Fruit fly (Drosophila melanogaster) whole organism: Measurements from ENCODE around the gene acj6.
A peak's percentile ranks its signal among the peaks of the same experiment; 100 is the strongest.

Source experiments
- CG8478 ChIP-seq: fragments of >200 bp; optimal IDR thresholded peaks from 2 replicates; lab custom pipeline; 2018; ENCODE audit warnings: inconsistent platforms
- Dll ChIP-seq: fragments of >200 bp; optimal IDR thresholded peaks from 2 replicates; lab custom pipeline; 2017
- EcR ChIP-seq, 2 experiments: fragments of >200 bp; optimal IDR thresholded peaks; 2 replicates each; lab custom pipeline; 2017; ENCODE audit warnings: missing biosample characterization in 2 of 2, missing genetic modification characterization in 2 of 2, missing genetic modification reagents in 2 of 2
- pan ChIP-seq: fragments of >200 bp; optimal IDR thresholded peaks from 2 replicates; lab custom pipeline; 2017
- psq ChIP-seq: fragments of >200 bp; optimal IDR thresholded peaks from 2 replicates; lab custom pipeline; 2017
- usp ChIP-seq: fragments of >200 bp; optimal IDR thresholded peaks from 2 replicates; lab custom pipeline; 2017; ENCODE audit warnings: missing biosample characterization, missing genetic modification characterization, mixed read lengths

Gene acj6

DNA sequence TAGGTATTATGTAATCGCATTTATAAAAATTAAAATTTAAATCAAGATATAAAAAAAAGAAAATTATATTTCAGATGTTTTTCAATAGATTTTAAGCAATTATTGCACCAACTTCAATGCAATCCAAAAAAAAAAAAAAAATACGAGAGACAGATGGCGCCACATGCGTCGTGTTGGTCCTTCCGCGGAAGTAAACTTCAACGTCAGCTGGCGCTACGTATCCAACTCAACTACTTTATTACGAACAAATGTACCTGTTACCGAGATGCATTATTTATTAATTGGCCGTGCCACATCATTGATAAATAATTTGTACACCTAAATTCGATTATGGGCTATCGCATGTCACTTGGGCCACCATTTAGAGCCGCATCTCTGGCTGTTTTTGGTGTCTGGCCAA is 25.2 kb downstream of the acj6 start:
- no peak for TF ChIP-seq usp (GFP tag; lab: Kevin White, UChicago)
- no peak for TF ChIP-seq pan (lab: Kevin White, UChicago)
- TF ChIP-seq Dll (lab: Kevin White, UChicago): no peak
- no peak for TF ChIP-seq CG8478
- no peak for TF ChIP-seq psq (lab: Kevin White, UChicago)
- TF ChIP-seq EcR (GFP tag; optimal IDR thresholded peaks at IDR 0.05; lab: Kevin White, UChicago): no peak

DNA sequence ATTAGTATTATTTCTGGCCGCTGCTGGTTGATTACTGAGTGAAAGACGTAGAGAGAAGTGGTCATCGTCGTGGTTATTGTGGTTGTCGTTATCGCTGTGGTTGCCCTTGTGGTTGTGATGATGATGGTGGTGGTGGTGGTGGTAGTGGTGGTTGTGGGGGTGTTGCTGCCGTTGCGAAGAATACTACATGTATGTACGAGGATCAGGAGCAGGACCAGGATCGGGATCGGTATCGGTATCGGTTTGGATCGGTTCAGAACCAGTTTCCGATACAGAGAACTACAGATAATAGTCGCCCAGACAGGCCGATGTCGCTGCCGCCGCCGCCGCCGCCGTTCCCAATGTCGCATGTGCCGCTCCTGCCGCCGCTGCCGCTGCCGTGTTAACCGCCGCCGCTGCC is 26.2 kb downstream of the acj6 start:
- TF ChIP-seq psq (lab: Kevin White, UChicago): no peak
- TF ChIP-seq usp (GFP tag; lab: Kevin White, UChicago): no peak
- TF ChIP-seq pan (lab: Kevin White, UChicago): no peak
- TF ChIP-seq CG8478: no peak
- no peak for TF ChIP-seq EcR (GFP tag; optimal IDR thresholded peaks at IDR 0.05; lab: Kevin White, UChicago)
- no peak for TF ChIP-seq Dll (lab: Kevin White, UChicago)

DNA sequence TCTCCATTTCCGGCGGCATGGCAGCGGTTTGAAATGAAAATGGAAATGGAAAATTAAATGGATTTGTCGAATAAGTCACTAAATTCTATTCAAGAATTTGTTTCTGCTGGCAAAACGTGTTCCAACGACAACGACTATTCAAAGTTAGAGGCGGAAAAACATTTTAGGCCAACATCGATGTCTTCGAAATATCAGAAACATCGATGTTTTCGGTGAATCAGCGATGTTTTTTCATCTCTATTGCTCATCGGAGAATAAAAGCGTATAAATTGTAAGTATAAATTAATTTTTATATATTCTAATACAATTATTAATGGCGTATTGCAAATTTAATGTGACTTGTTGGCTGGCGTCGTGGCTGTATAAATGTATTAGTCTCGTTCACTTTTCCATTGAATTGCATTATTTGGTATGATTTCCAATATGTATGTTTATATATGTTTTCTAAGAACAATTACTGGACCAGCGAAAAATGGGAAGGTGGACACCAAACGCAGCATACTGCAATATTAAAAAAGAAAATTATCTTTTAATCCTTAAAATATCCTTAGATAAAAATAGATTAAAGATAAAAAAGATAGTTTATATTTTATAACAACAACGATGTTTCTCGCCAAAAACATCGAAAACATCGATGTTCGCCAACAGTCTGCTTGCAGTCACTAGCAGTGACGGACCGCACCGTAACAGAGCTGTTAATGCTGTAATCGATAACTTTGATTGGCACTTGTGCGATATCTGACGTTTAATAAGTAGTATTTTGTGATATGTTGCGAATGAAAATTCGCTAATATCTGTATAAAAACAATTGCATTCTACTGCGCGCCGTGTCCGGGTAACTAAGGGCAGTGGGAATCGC is 34.2 kb downstream of the acj6 start, which contains the start of the genes CG12608 and Prp5:
TSS of gene CG12608 (minus strand) at position 153 of the 859 bp plus-strand sequence.
TSS of gene Prp5 (plus strand) at position 697 of the 859 bp plus-strand sequence.
- TF ChIP-seq Dll (lab: Kevin White, UChicago) (no peak), CG8478 (no peak), EcR (GFP tag; optimal IDR thresholded peaks at IDR 0.05; lab: Kevin White, UChicago) (no peak), usp (GFP tag; lab: Kevin White, UChicago) (no peak), psq (lab: Kevin White, UChicago) (no peak), pan (lab: Kevin White, UChicago) (no peak)

DNA sequence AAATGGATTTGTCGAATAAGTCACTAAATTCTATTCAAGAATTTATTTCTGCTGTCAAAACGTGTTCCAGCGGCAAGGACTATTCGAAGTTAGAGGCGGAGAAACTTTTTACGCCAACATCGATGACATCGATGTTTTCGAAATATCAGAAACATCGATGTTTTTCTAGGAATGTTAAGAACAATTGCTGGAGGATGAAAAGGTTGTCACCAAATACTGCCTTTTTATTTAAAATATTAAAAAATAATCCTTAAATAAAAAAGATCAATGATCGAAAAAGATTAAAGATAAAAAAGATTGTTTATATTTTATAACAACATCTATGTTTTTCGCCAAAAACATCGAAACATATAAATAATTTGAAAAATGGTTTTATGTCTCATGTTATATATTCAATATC is 36.8 kb downstream of the acj6 start, which contains the start of gene CG9123:
TSS of gene CG9123 (minus strand) at position 101 of the 400 bp plus-strand sequence.
- no peak for TF ChIP-seq psq (lab: Kevin White, UChicago)
- TF ChIP-seq pan (lab: Kevin White, UChicago): no peak
- TF ChIP-seq usp (GFP tag; lab: Kevin White, UChicago): no peak
- TF ChIP-seq EcR (GFP tag; optimal IDR thresholded peaks at IDR 0.05; lab: Kevin White, UChicago): no peak
- TF ChIP-seq CG8478: no peak
- no peak for TF ChIP-seq Dll (lab: Kevin White, UChicago)

DNA sequence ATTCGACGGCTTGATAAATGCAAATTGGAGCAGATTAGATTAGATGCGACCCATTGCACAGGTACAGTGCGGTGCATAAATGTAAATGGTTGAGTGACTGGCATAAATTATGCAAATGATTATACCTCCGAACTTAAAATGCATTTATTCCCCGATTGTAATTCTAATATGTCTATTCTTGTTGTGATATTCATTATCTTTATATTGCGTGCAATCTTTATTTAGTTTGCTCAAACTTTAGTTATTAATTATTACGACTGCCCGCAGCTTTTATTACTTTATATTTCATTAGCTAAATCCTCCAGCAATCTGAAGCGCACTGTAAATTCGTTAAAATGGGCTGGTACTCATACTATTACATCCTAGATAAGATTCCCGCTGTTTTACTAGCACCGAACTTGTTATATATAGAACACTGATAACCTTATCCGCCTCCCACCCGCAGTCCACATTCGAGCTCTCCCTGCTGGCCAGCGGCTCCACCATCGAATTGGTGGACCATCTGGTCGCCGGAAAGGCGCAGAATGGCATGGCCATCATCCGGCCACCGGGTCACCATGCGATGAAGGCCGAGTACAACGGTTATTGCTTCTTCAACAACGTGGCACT is 42.9 kb downstream of the acj6 start:
- no peak for TF ChIP-seq usp (GFP tag; lab: Kevin White, UChicago)
- no peak for TF ChIP-seq pan (lab: Kevin White, UChicago)
- TF ChIP-seq CG8478: no peak
- no peak for TF ChIP-seq Dll (lab: Kevin White, UChicago)
- no peak for TF ChIP-seq EcR (GFP tag; optimal IDR thresholded peaks at IDR 0.05; lab: Kevin White, UChicago)
- no peak for TF ChIP-seq psq (lab: Kevin White, UChicago)

DNA sequence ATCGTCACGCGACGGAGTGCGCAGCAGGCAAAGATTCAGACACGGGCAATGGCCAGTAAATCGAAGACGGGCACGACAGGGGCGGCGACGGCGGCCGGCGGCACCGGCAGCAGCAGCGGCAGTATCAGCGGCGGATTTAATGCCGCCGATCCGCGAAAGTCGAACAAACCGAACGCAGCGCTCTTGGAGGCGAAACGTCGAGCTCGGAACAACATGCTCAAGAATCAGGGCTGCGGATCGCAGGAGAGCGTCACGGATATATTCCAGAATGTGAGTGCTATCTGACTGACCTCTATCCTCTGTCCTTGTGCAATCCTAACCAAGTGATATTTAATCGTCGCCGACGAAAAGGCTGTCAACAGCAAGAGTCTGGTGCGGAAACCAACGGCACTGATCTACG is 43.9 kb downstream of the acj6 start:
- TF ChIP-seq pan (lab: Kevin White, UChicago): no peak

DNA sequence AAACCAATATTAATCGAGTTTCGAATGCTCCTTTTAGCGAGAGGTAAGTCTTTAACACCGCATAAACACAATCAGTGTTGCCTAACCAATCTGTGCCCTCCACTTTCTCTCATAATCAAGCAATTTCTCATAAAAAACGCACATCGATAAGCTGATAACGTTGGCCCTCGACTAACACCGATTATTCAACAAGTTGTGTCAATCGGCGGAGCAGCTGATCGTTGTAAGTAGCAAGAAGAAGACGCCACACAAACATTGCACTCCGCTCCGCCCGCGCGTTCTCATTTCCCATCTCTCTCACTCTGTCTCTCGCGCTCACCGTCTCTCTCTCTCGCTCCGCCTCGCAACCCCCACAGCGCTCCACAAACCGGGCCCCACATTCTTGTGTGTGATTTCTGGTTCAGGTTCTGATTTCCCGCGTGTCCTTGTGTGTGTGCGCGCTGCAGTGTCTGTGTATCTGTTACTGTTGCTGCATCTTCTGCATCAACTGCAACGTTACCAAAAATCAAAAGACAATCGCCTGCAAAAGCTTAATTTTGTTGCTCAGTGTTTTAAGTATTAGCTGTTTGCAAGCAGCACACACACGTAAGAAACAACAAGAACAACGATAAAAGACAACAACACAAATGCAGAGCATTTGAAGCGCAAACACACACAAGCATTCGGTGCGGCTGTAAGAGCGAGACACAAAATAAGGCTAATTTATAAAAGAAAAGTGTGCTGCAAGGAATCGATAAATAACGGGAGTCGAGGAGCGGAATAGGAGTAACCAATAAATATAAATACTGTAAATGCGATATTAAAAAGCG is 45.6 kb downstream of the acj6 start, which contains the start of the genes CG9114 and HDAC6:
TSS of gene CG9114 (minus strand) at position 89 of the 809 bp plus-strand sequence.
TSS of gene HDAC6 (plus strand) at position 245 of the 809 bp plus-strand sequence.
- TF ChIP-seq psq (lab: Kevin White, UChicago) (no peak), Dll (lab: Kevin White, UChicago) (peak; percentile 84), CG8478 (peak; percentile 1)

DNA sequence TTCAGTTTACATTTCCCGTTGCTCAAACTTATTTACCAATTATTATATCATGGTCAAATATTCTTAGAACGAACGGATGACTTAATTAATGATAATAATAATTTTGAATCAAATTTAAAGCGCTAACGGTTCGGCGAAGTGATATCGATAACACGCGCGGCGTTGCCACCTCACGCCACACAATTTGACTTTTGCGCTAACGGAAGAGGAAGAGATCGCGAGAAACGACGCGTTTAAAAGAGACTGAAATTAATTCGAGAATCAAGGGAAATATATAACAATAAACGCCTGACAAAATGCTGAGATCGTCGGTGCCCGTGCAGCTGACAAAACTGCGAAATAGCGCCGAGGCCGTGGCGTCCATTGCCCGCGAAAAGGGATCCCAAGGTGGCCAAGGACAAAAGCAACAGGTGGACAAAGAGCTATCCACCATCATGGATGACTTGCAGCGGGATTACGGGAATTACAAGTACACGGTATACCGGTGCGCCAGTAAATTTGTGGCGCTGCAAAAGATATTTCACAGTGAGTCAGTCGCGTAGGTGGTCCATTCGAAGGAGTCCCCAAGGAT is 50.6 kb downstream of the acj6 start, which contains the start of gene dah:
TSS of gene dah (plus strand) at position 195 of the 571 bp plus-strand sequence.
- no peak for TF ChIP-seq psq (lab: Kevin White, UChicago)
- no peak for TF ChIP-seq usp (GFP tag; lab: Kevin White, UChicago)
- TF ChIP-seq Dll (lab: Kevin White, UChicago): no peak
- TF ChIP-seq CG8478: no peak
- TF ChIP-seq pan (lab: Kevin White, UChicago): no peak
- no peak for TF ChIP-seq EcR (GFP tag; optimal IDR thresholded peaks at IDR 0.05; lab: Kevin White, UChicago)

DNA sequence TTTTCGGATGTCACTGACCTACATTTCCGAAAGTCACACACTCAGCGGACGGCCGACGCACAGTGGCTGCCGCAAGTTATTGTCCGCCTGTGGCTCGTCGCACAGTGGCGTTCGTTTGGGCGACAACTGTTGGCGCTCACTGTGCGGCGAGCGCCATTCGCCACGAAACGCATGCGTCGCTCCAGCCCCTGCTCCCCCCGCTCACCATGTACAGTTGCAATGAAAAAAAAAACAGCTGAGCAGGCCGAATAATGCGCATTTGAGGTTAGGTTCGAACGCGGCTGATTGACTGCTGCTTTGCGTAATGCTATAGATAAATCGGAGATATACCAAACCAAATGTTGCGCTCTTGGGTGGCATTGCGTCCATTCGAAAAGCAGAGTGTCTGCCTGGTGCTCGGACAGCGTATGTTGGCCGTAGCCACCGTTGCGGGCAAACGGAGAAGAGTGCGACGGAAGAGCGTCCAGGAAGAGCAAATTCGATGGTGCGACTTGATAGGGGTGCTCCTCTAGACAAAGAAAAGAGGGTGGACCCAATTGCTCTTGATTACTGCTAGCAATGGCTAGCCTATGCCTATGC is 55.5 kb downstream of the acj6 start:
- TF ChIP-seq pan (lab: Kevin White, UChicago): no peak
- TF ChIP-seq CG8478: no peak
- no peak for TF ChIP-seq psq (lab: Kevin White, UChicago)
- TF ChIP-seq EcR (GFP tag; optimal IDR thresholded peaks at IDR 0.05; lab: Kevin White, UChicago): no peak
- TF ChIP-seq Dll (lab: Kevin White, UChicago): no peak
- no peak for TF ChIP-seq usp (GFP tag; lab: Kevin White, UChicago)

DNA sequence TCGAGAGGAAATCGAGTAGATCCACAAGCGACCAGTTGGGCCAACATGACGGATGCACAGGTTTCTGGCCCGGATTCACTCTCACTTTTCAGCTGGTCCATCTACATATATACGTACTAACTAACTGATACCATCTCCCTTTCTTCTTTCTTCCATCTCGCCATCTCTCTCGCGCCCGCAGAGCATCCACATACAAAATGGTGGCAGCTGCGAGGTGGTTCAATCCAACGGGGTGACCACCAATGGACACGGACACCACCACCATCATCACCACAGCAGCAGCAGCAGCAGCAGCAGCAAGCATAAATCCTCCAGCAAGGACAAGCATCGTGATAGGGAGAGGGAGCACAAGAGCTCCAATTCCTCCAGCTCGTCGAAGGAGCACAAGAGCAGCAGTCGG is 57.9 kb downstream of the acj6 start:
- no peak for TF ChIP-seq CG8478
- TF ChIP-seq Dll (lab: Kevin White, UChicago): no peak
- TF ChIP-seq EcR (GFP tag; optimal IDR thresholded peaks at IDR 0.05; lab: Kevin White, UChicago): no peak
- TF ChIP-seq usp (GFP tag; lab: Kevin White, UChicago): no peak
